Worm (Caenorhabditis elegans) whole organism, young adult: ENCODE measurements around the gene col-95.

Source experiments
- F23B12.7 ChIP-seq: sonication (generic microtip); optimal IDR thresholded peaks from 2 replicates; lab custom pipeline; 2017; ENCODE audit warnings: missing genetic modification characterization, mild to moderate bottlenecking, missing compliant biosample characterization, antibody characterized with exemption, moderate library complexity; ENCODE audit not compliant: insufficient read depth
- ama-1 ChIP-seq, 3 experiments: fragments of 150-350 bp in 1 of 3; sonication (generic microtip) in 2 of 3; optimal IDR thresholded peaks; 2 replicates each; lab custom pipeline; 2014 to 2018; ENCODE audit warnings: missing biosample characterization in 2 of 3, missing genetic modification characterization in 2 of 3, missing genetic modification reagents in 2 of 3
- ceh-58 ChIP-seq: fragments of 200-800 bp; sonication (Bioruptor generic); IDR thresholded peaks from 2 replicates; pipeline ENCODE4 v1.3.6; 2022; ENCODE audit warnings: missing genetic modification characterization, missing compliant biosample characterization
- ceh-79 ChIP-seq: sonication (generic microtip); optimal IDR thresholded peaks from 2 replicates; lab custom pipeline; 2017; ENCODE audit warnings: mild to moderate bottlenecking, missing genetic modification characterization, missing compliant biosample characterization
- nhr-80 ChIP-seq: sonication (generic microtip); optimal IDR thresholded peaks from 2 replicates; lab custom pipeline; 2016; ENCODE audit warnings: missing genetic modification characterization, missing compliant biosample characterization
- nhr-90 ChIP-seq: sonication (generic microtip); optimal IDR thresholded peaks from 2 replicates; lab custom pipeline; 2016; ENCODE audit warnings: missing genotype, mild to moderate bottlenecking, missing genetic modification characterization, missing compliant biosample characterization
- pha-4 ChIP-seq: fragments of 150-350 bp; sonication (generic microtip); optimal IDR thresholded peaks from 2 replicates; lab custom pipeline; 2014; ENCODE audit warnings: missing biosample characterization, missing genetic modification reagents, missing genetic modification characterization
- tlf-1 ChIP-seq: fragments of 200-800 bp; sonication (Bioruptor generic); optimal IDR thresholded peaks from 2 replicates; lab custom pipeline; 2018; ENCODE audit warnings: mild to moderate bottlenecking, missing genetic modification characterization, missing compliant biosample characterization

DNA sequence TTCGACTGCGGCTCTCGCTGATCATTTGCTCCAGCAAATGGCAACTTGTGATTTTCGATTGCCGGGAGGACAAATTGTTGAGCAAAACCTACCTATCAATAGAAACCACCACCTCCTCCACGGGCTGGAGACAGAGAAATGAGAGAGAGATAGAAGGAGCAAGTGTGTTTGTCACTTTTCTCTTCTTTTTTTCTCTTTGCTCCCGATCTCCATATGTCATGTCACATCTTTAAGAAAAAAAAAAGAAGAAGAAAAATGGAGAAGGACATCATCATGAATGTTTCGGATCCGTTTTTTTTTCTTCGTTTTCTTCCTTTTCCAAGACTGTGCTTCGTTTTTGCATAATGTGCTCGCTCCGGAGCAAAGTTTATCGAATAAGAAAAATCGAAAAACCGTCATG is 43.1 kb upstream of the col-95 start:
- TF ChIP-seq F23B12.7, result no peak
- no peak for TF ChIP-seq tlf-1 (GFP tag; lab: Kevin White, UChicago)
- TF ChIP-seq pha-4, result no peak
- no peak for TF ChIP-seq ama-1 (optimal IDR thresholded peaks at IDR 0.05; lab: Kevin White, UChicago)
- no peak for TF ChIP-seq ama-1 (GFP tag; optimal IDR thresholded peaks at IDR 0.05; lab: Kevin White, UChicago)
- TF ChIP-seq ceh-79, result no peak
- peak; percentile 7 for TF ChIP-seq nhr-80
- no peak for TF ChIP-seq ceh-58 (GFP tag; lab: Robert Waterston, UW)
- TF ChIP-seq nhr-90 (tag; lab: Kevin White, UChicago), result no peak
